Worm (Caenorhabditis elegans) whole organism, L1 larva: Measurements from ENCODE around the gene ugt-61.

Experiments
- C16A3.4 ChIP-seq: fragments of 150-350 bp; optimal IDR thresholded peaks from 2 replicates; lab custom pipeline; 2014; ENCODE audit warnings: missing biosample characterization, missing genetic modification characterization
- ceh-82 ChIP-seq, 3 experiments: fragments of 150-350 bp in 1 of 3; sonication (generic microtip) in 2 of 3; optimal IDR thresholded peaks; 2 replicates each; lab custom pipeline; 2014 to 2017; ENCODE audit warnings: missing biosample characterization in 3 of 3, missing genetic modification characterization in 3 of 3
- fkh-8 ChIP-seq: sonication (generic microtip); optimal IDR thresholded peaks from 2 replicates; lab custom pipeline; 2016; ENCODE audit warnings: mild to moderate bottlenecking, missing genetic modification characterization, missing compliant biosample characterization
- fos-1 ChIP-seq: fragments of 150-350 bp; optimal IDR thresholded peaks from 2 replicates; lab custom pipeline; 2014; ENCODE audit warnings: missing biosample characterization, missing genetic modification characterization
- nhr-84 ChIP-seq: sonication (generic microtip); optimal IDR thresholded peaks from 2 replicates; lab custom pipeline; 2017; ENCODE audit warnings: missing biosample characterization, missing genetic modification characterization
- zag-1 ChIP-seq: fragments of 150-350 bp; optimal IDR thresholded peaks from 2 replicates; lab custom pipeline; 2014; ENCODE audit warnings: missing biosample characterization, missing genetic modification characterization

DNA sequence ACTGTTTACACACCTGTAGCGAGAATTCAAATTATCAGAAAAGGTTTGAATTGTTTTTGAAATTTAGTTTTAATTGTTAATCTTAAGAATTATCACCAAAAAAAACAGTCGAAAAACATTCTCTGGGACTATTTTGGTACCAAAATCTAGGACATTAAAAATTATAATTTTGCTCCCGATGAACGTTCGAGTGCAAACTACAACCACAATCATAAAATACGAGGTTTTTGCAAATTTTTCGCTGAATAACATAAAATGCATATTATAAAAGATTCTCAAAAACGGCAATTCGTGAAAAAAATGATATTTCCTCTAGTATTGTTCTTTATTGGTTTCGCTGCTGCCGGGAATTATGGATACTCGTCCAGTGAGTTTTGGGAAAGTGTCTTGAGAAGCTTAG, 48.1 kb downstream of the ugt-61 start, which contains the start of gene R02F11.12:
- TF ChIP-seq zag-1 (no peak), C16A3.4 (tag; lab: Kevin White, UChicago) (no peak), fkh-8 (tag; lab: Kevin White, UChicago) (no peak), fos-1 (tag; lab: Kevin White, UChicago) (no peak), nhr-84 (tag; lab: Kevin White, UChicago) (no peak), ceh-82 (tag; optimal IDR thresholded peaks at IDR 0.05; lab: Kevin White, UChicago) (no peak)
